Fruit fly (Drosophila melanogaster) whole organism, embryonic: ENCODE measurements around the gene CG7889.

Experiments used
- B-H1 ChIP-seq: fragments of 200-800 bp; sonication (Bioruptor generic); IDR thresholded peaks from 3 replicates; pipeline ENCODE4 v1.3.6; 2022; ENCODE audit warnings: missing biosample characterization, missing genetic modification characterization
- CG10321 ChIP-seq: fragments of 200-800 bp; sonication (Bioruptor generic); IDR thresholded peaks from 2 replicates; pipeline ENCODE4 v1.3.6; 2022; ENCODE audit warnings: missing biosample characterization, missing genetic modification characterization
- CG10431 ChIP-seq: fragments of 200-800 bp; sonication (Bioruptor generic); optimal IDR thresholded peaks from 3 replicates; lab custom pipeline; 2018; ENCODE audit warnings: missing biosample characterization, mild to moderate bottlenecking, missing genetic modification characterization
- CG11247 ChIP-seq: fragments of 200-800 bp; sonication (Bioruptor generic); IDR thresholded peaks from 2 replicates; pipeline ENCODE4 v1.3.6; 2022; ENCODE audit warnings: missing biosample characterization, missing genetic modification characterization
- CG12071 ChIP-seq: fragments of 200-800 bp; sonication (Bioruptor generic); optimal IDR thresholded peaks from 3 replicates; lab custom pipeline; 2018; ENCODE audit warnings: missing biosample characterization, mild to moderate bottlenecking, missing genetic modification characterization
- CG1233 ChIP-seq: fragments of 200-800 bp; sonication (Bioruptor generic); optimal IDR thresholded peaks from 4 replicates; lab custom pipeline; 2018; ENCODE audit warnings: missing biosample characterization, mild to moderate bottlenecking, missing genetic modification characterization
- CG13287 ChIP-seq: fragments of 200-800 bp; sonication (Bioruptor generic); IDR thresholded peaks from 2 replicates; pipeline ENCODE4 v1.3.6; 2022; ENCODE audit warnings: missing biosample characterization, missing genetic modification characterization; ENCODE audit not compliant: partially characterized antibody
- CG13296 ChIP-seq: fragments of 200-800 bp; sonication (Bioruptor generic); optimal IDR thresholded peaks from 3 replicates; lab custom pipeline; 2018; ENCODE audit warnings: missing biosample characterization, mild to moderate bottlenecking, missing genetic modification characterization
- CG14710 ChIP-seq: fragments of 200-800 bp; sonication (Bioruptor generic); optimal IDR thresholded peaks from 3 replicates; lab custom pipeline; 2019; ENCODE audit warnings: missing biosample characterization, mild to moderate bottlenecking, missing genetic modification characterization, moderate library complexity
- CG15696 ChIP-seq: fragments of 200-800 bp; sonication (Bioruptor generic); optimal IDR thresholded peaks from 2 replicates; lab custom pipeline; 2019; ENCODE audit warnings: missing biosample characterization, mild to moderate bottlenecking, missing genetic modification characterization, moderate library complexity
- CG2678 ChIP-seq: fragments of 200-800 bp; sonication (Bioruptor generic); optimal IDR thresholded peaks from 3 replicates; lab custom pipeline; 2019; ENCODE audit warnings: missing biosample characterization, mild to moderate bottlenecking, missing genetic modification characterization, moderate library complexity
- CG31441 ChIP-seq: fragments of 200-800 bp; sonication (Bioruptor generic); IDR thresholded peaks from 2 replicates; pipeline ENCODE4 v1.3.6; 2022; ENCODE audit warnings: missing biosample characterization, missing genetic modification characterization
- CG34422 ChIP-seq: fragments of 200-800 bp; sonication (Bioruptor generic); IDR thresholded peaks from 3 replicates; pipeline ENCODE4 v1.3.6; 2022; ENCODE audit warnings: missing biosample characterization, missing genetic modification characterization
- CG3838 ChIP-seq: fragments of 200-800 bp; sonication (Bioruptor generic); optimal IDR thresholded peaks from 3 replicates; lab custom pipeline; 2016; ENCODE audit warnings: missing biosample characterization, missing genetic modification characterization
- CG3995 ChIP-seq: fragments of 200-800 bp; sonication (Bioruptor generic); optimal IDR thresholded peaks from 3 replicates; lab custom pipeline; 2016; ENCODE audit warnings: missing biosample characterization, missing genetic modification characterization
- CG5245 ChIP-seq: fragments of 200-800 bp; sonication (Bioruptor generic); optimal IDR thresholded peaks from 3 replicates; lab custom pipeline; 2016; ENCODE audit warnings: missing biosample characterization, missing genetic modification characterization
- CG6683 ChIP-seq: fragments of 200-800 bp; sonication (Bioruptor generic); optimal IDR thresholded peaks from 2 replicates; lab custom pipeline; 2017; ENCODE audit warnings: missing biosample characterization, mild to moderate bottlenecking, missing genetic modification characterization, missing genetic modification reagents
- CG8924 ChIP-seq: fragments of 200-800 bp; optimal IDR thresholded peaks from 3 replicates; lab custom pipeline; 2019; ENCODE audit warnings: missing biosample characterization, mild to moderate bottlenecking, missing genetic modification characterization, moderate library complexity
- CkIIα-i1 ChIP-seq: fragments of 200-800 bp; sonication (Bioruptor generic); IDR thresholded peaks from 2 replicates; pipeline ENCODE4 v1.3.6; 2022; ENCODE audit warnings: missing biosample characterization, missing genetic modification characterization
- D ChIP-seq, 2 experiments: fragments of 200-800 bp in 1 of 2; fragments of >200 bp in 1 of 2; sonication (Bioruptor generic) in 1 of 2; optimal IDR thresholded peaks; 2 replicates in 1 of 2; 3 replicates in 1 of 2; lab custom pipeline; 2017; ENCODE audit warnings: mild to moderate bottlenecking in 1 of 2, missing biosample characterization in 1 of 2, missing genetic modification characterization in 1 of 2, missing genetic modification reagents in 1 of 2
- Dfd ChIP-seq, 2 experiments: fragments of >200 bp; optimal IDR thresholded peaks; 2 replicates each; lab custom pipeline; 2017; ENCODE audit warnings: missing biosample characterization in 2 of 2, missing genetic modification characterization in 2 of 2
- Ets65A ChIP-seq: fragments of 200-800 bp; sonication (Bioruptor generic); peaks from one replicate; lab custom pipeline; 2016; ENCODE audit warnings: missing biosample characterization, missing genetic modification characterization
- HmgD ChIP-seq: fragments of 200-800 bp; sonication (Bioruptor generic); optimal IDR thresholded peaks from 3 replicates; lab custom pipeline; 2016; ENCODE audit warnings: missing biosample characterization, missing genetic modification characterization
- NC2β ChIP-seq: fragments of 200-800 bp; sonication (Bioruptor generic); optimal IDR thresholded peaks from 2 replicates; lab custom pipeline; 2016; ENCODE audit warnings: missing biosample characterization, missing genetic modification characterization
- Neu2 ChIP-seq: fragments of 200-800 bp; sonication (Bioruptor generic); optimal IDR thresholded peaks from 3 replicates; lab custom pipeline; 2016; ENCODE audit warnings: missing biosample characterization, missing genetic modification characterization, borderline replicate concordance
- Nf-YC ChIP-seq: fragments of 200-800 bp; optimal IDR thresholded peaks from 3 replicates; lab custom pipeline; 2019; ENCODE audit warnings: missing biosample characterization, mild to moderate bottlenecking, missing genetic modification characterization, moderate library complexity
- PHDP ChIP-seq: fragments of 200-800 bp; sonication (Bioruptor generic); optimal IDR thresholded peaks from 3 replicates; lab custom pipeline; 2018; ENCODE audit warnings: missing biosample characterization, mild to moderate bottlenecking, missing genetic modification characterization, moderate library complexity
- Poxn ChIP-seq: fragments of 200-800 bp; sonication (Bioruptor generic); IDR thresholded peaks from 2 replicates; pipeline ENCODE4 v1.3.6; 2022; ENCODE audit warnings: missing biosample characterization, missing genetic modification characterization
- ac ChIP-seq: fragments of 200-800 bp; sonication (Bioruptor generic); optimal IDR thresholded peaks from 3 replicates; lab custom pipeline; 2017; ENCODE audit warnings: missing biosample characterization, mild to moderate bottlenecking, missing genetic modification characterization
- bbx ChIP-seq: fragments of 200-800 bp; sonication (Bioruptor generic); IDR thresholded peaks from 2 replicates; pipeline ENCODE4 v1.3.6; 2022; ENCODE audit warnings: missing biosample characterization, missing genetic modification characterization; ENCODE audit not compliant: partially characterized antibody
- cas ChIP-seq: fragments of 200-800 bp; sonication (Bioruptor generic); IDR thresholded peaks from 2 replicates; pipeline ENCODE4 v1.3.6; 2022; ENCODE audit warnings: missing biosample characterization, missing genetic modification characterization
- dpn ChIP-seq, 2 experiments: fragments of 200-800 bp; sonication (Bioruptor generic); optimal IDR thresholded peaks; 3 replicates each; lab custom pipeline; 2016; ENCODE audit warnings: missing biosample characterization in 2 of 2, missing genetic modification characterization in 2 of 2
- fd3F ChIP-seq: fragments of 200-800 bp; sonication (Bioruptor generic); optimal IDR thresholded peaks from 2 replicates; lab custom pipeline; 2018; ENCODE audit warnings: missing biosample characterization, mild to moderate bottlenecking, missing genetic modification characterization, moderate library complexity
- fru ChIP-seq: fragments of >200 bp; optimal IDR thresholded peaks from 2 replicates; lab custom pipeline; 2017
- grau ChIP-seq: fragments of 200-800 bp; optimal IDR thresholded peaks from 3 replicates; lab custom pipeline; 2019; ENCODE audit warnings: missing biosample characterization, mild to moderate bottlenecking, missing genetic modification characterization, moderate library complexity
- grn ChIP-seq: fragments of 200-800 bp; sonication (Bioruptor generic); optimal IDR thresholded peaks from 3 replicates; lab custom pipeline; 2017; ENCODE audit warnings: missing biosample characterization, missing genetic modification characterization
- gsb ChIP-seq: fragments of 200-800 bp; sonication (Bioruptor generic); IDR thresholded peaks from 2 replicates; pipeline ENCODE4 v1.3.6; 2022; ENCODE audit warnings: missing biosample characterization, missing genetic modification characterization
- her ChIP-seq: fragments of 200-800 bp; sonication (Bioruptor generic); optimal IDR thresholded peaks from 2 replicates; lab custom pipeline; 2016; ENCODE audit warnings: missing biosample characterization, missing genetic modification characterization
- jigr1 ChIP-seq: fragments of 200-800 bp; sonication (Bioruptor generic); IDR thresholded peaks from 3 replicates; pipeline ENCODE4 v1.3.6; 2022; ENCODE audit warnings: missing biosample characterization, missing genetic modification characterization
- kni ChIP-seq: fragments of 200-800 bp; sonication (Bioruptor generic); optimal IDR thresholded peaks from 3 replicates; lab custom pipeline; 2017; ENCODE audit warnings: mild to moderate bottlenecking, missing biosample characterization, missing genetic modification reagents, missing genetic modification characterization
- lab ChIP-seq: fragments of 200-800 bp; sonication (Bioruptor generic); optimal IDR thresholded peaks from 3 replicates; lab custom pipeline; 2017; ENCODE audit warnings: missing biosample characterization, missing genetic modification characterization, mild to moderate bottlenecking, moderate library complexity, missing genetic modification reagents
- lbe ChIP-seq: fragments of 200-800 bp; sonication (Bioruptor generic); optimal IDR thresholded peaks from 2 replicates; lab custom pipeline; 2016; ENCODE audit warnings: missing biosample characterization, mild to moderate bottlenecking, missing genetic modification characterization
- lmd ChIP-seq: fragments of 200-800 bp; sonication (Bioruptor generic); IDR thresholded peaks from 2 replicates; pipeline ENCODE4 v1.3.6; 2022; ENCODE audit warnings: missing biosample characterization, missing genetic modification characterization
- nmo ChIP-seq: fragments of 200-800 bp; sonication (Bioruptor generic); optimal IDR thresholded peaks from 2 replicates; lab custom pipeline; 2018; ENCODE audit warnings: missing biosample characterization, mild to moderate bottlenecking, missing genetic modification characterization, moderate library complexity
- p53 ChIP-seq: fragments of 200-800 bp; sonication (Bioruptor generic); optimal IDR thresholded peaks from 2 replicates; lab custom pipeline; 2016; ENCODE audit warnings: missing biosample characterization, missing genetic modification characterization
- pfk ChIP-seq: fragments of 200-800 bp; sonication (Bioruptor generic); optimal IDR thresholded peaks from 2 replicates; lab custom pipeline; 2018; ENCODE audit warnings: missing biosample characterization, mild to moderate bottlenecking, missing genetic modification characterization, moderate library complexity
- pum ChIP-seq: fragments of 200-800 bp; sonication (Bioruptor generic); optimal IDR thresholded peaks from 2 replicates; lab custom pipeline; 2016; ENCODE audit warnings: missing biosample characterization, missing genetic modification characterization
- row ChIP-seq: fragments of 200-800 bp; sonication (Bioruptor generic); IDR thresholded peaks from 3 replicates; pipeline ENCODE4 v1.3.6; 2022; ENCODE audit warnings: missing biosample characterization, missing genetic modification characterization
- tgo ChIP-seq: fragments of 200-800 bp; sonication (Bioruptor generic); IDR thresholded peaks from 3 replicates; pipeline ENCODE4 v1.3.6; 2022; ENCODE audit warnings: missing biosample characterization, missing genetic modification characterization
- trh ChIP-seq: fragments of 200-800 bp; sonication (Bioruptor generic); optimal IDR thresholded peaks from 2 replicates; lab custom pipeline; 2016; ENCODE audit warnings: missing biosample characterization, missing genetic modification characterization
- wor ChIP-seq: fragments of 200-800 bp; sonication (Bioruptor generic); IDR thresholded peaks from 2 replicates; pipeline ENCODE4 v1.3.6; 2022; ENCODE audit warnings: missing biosample characterization, missing genetic modification characterization
- zen2 ChIP-seq: fragments of 200-800 bp; sonication (Bioruptor generic); IDR thresholded peaks from 3 replicates; pipeline ENCODE4 v1.3.6; 2022; ENCODE audit warnings: missing biosample characterization, missing genetic modification characterization; ENCODE audit not compliant: partially characterized antibody

Gene CG7889

dm6 chrX:19281271-19281670 is 37.8 kb downstream of the CG7889 start:
- TF ChIP-seq pfk (GFP tag; lab: Kevin White, UChicago) = no peak
- peak in 1 of 2 experiments; percentile 28 for TF ChIP-seq dpn (GFP tag; optimal IDR thresholded peaks at IDR 0.05; lab: Kevin White, UChicago)
- no peak for TF ChIP-seq row
- TF ChIP-seq fd3F (GFP tag; lab: Kevin White, UChicago) = no peak
- TF ChIP-seq CG5245 = no peak
- TF ChIP-seq Poxn (GFP tag; lab: Robert Waterston, UW) = no peak
- no peak for TF ChIP-seq lbe (GFP tag; lab: Kevin White, UChicago)
- no peak for TF ChIP-seq kni (GFP tag; lab: Kevin White, UChicago)
- TF ChIP-seq PHDP = peak; percentile 28
- TF ChIP-seq Dfd (GFP tag; optimal IDR thresholded peaks at IDR 0.05; lab: Kevin White, UChicago) = no peak
- no peak for TF ChIP-seq her
- TF ChIP-seq Nf-YC (tag; lab: Kevin White, UChicago) = no peak
- TF ChIP-seq NC2β = no peak
- TF ChIP-seq grau = peak; percentile 26
- TF ChIP-seq CG2678 = no peak
- no peak for TF ChIP-seq pum
- no peak for TF ChIP-seq CG13296 (GFP tag; lab: Kevin White, UChicago)
- TF ChIP-seq CG31441 (GFP tag; lab: Robert Waterston, UW) = peak; percentile 38; the same call in 1 of the 2 replicates
- TF ChIP-seq CG11247 (GFP tag; lab: Robert Waterston, UW) = no peak
- peak; percentile 66 for TF ChIP-seq Ets65A (GFP tag; lab: Kevin White, UChicago)
- no peak for TF ChIP-seq nmo (GFP tag; lab: Kevin White, UChicago)
- no peak for TF ChIP-seq lmd
- TF ChIP-seq CkIIα-i1 = no peak
- no peak for TF ChIP-seq zen2 (GFP tag; lab: Robert Waterston, UW)
- no peak for TF ChIP-seq cas (GFP tag; lab: Robert Waterston, UW)
- no peak for TF ChIP-seq jigr1 (GFP tag; lab: Robert Waterston, UW)
- TF ChIP-seq wor (GFP tag; lab: Robert Waterston, UW) = no peak
- TF ChIP-seq lab (GFP tag; lab: Kevin White, UChicago) = peak; percentile 37
- TF ChIP-seq CG3995 (GFP tag; lab: Kevin White, UChicago) = no peak
- no peak for TF ChIP-seq CG14710 (tag; lab: Kevin White, UChicago)
- TF ChIP-seq CG34422 (GFP tag; lab: Robert Waterston, UW) = no peak
- TF ChIP-seq CG3838 (GFP tag; lab: Kevin White, UChicago) = no peak
- TF ChIP-seq grn = no peak
- TF ChIP-seq CG12071 (GFP tag; lab: Kevin White, UChicago) = no peak
- no peak for TF ChIP-seq CG10321 (GFP tag; lab: Robert Waterston, UW)
- no peak; the same call in 2 of the 3 replicates for TF ChIP-seq B-H1 (GFP tag; lab: Robert Waterston, UW)
- TF ChIP-seq CG10431 = no peak
- TF ChIP-seq gsb = no peak
- TF ChIP-seq HmgD (GFP tag; lab: Kevin White, UChicago) = no peak
- no peak for TF ChIP-seq ac
- no peak for TF ChIP-seq fru (lab: Kevin White, UChicago)
- TF ChIP-seq CG13287 (GFP tag; lab: Robert Waterston, UW) = no peak
- no peak for TF ChIP-seq Neu2 (GFP tag; lab: Kevin White, UChicago)
- no peak for TF ChIP-seq trh (GFP tag; lab: Kevin White, UChicago)
- TF ChIP-seq CG6683 (GFP tag; lab: Kevin White, UChicago) = no peak
- TF ChIP-seq tgo (GFP tag; lab: Robert Waterston, UW) = no peak; the same call in 2 of the 3 replicates
- no peak for TF ChIP-seq p53 (GFP tag; lab: Kevin White, UChicago)
- TF ChIP-seq CG15696 = no peak
- TF ChIP-seq D (optimal IDR thresholded peaks at IDR 0.05; lab: Kevin White, UChicago) = no peak
- no peak for TF ChIP-seq D (GFP tag; optimal IDR thresholded peaks at IDR 0.05; lab: Kevin White, UChicago)
- no peak for TF ChIP-seq CG1233 (GFP tag; lab: Kevin White, UChicago)
- no peak for TF ChIP-seq bbx
- peak; percentile 12 for TF ChIP-seq CG8924 (tag; lab: Kevin White, UChicago)
